Fruit fly (Drosophila melanogaster) whole organism, pupa: ENCODE data around the gene Hsp23.

Experiments
- CG10348 ChIP-seq: fragments of 200-800 bp; sonication (Bioruptor generic); IDR thresholded peaks from 2 replicates; pipeline ENCODE4 v1.3.6; 2022; ENCODE audit warnings: missing biosample characterization, missing genetic modification characterization
- CG12605 ChIP-seq: fragments of 200-800 bp; sonication (Bioruptor generic); IDR thresholded peaks from 2 replicates; pipeline ENCODE4 v1.3.6; 2022; ENCODE audit warnings: missing biosample characterization, missing genetic modification characterization
- CG13204 ChIP-seq: fragments of 200-800 bp; sonication (Bioruptor generic); optimal IDR thresholded peaks from 2 replicates; lab custom pipeline; 2018; ENCODE audit warnings: missing biosample characterization, mild to moderate bottlenecking, missing genetic modification characterization, moderate library complexity
- CG15710 ChIP-seq: fragments of 200-800 bp; sonication (Bioruptor generic); optimal IDR thresholded peaks from 2 replicates; lab custom pipeline; 2018; ENCODE audit warnings: missing biosample characterization, mild to moderate bottlenecking, missing genetic modification characterization, moderate library complexity
- CG32121 ChIP-seq: fragments of 200-800 bp; sonication (Bioruptor generic); IDR thresholded peaks from 2 replicates; pipeline ENCODE4 v1.3.6; 2022; ENCODE audit warnings: missing biosample characterization, missing genetic modification characterization
- CG8159 ChIP-seq: fragments of 200-800 bp; sonication (Bioruptor generic); optimal IDR thresholded peaks from 3 replicates; lab custom pipeline; 2018; ENCODE audit warnings: missing biosample characterization, mild to moderate bottlenecking, missing genetic modification characterization, moderate library complexity
- CG8301 ChIP-seq: fragments of 200-800 bp; sonication (Bioruptor generic); optimal IDR thresholded peaks from 2 replicates; lab custom pipeline; 2018; ENCODE audit warnings: missing biosample characterization, mild to moderate bottlenecking, missing genetic modification characterization
- EcR ChIP-seq: fragments of 200-800 bp; sonication (Bioruptor generic); optimal IDR thresholded peaks from 3 replicates; lab custom pipeline; 2019; ENCODE audit warnings: missing biosample characterization, missing genetic modification characterization, mild to moderate bottlenecking, moderate library complexity, missing genetic modification reagents
- gl ChIP-seq: fragments of 200-800 bp; sonication (Bioruptor generic); optimal IDR thresholded peaks from 2 replicates; lab custom pipeline; 2018; ENCODE audit warnings: missing biosample characterization, mild to moderate bottlenecking, missing genetic modification characterization
- rn ChIP-seq: fragments of 200-800 bp; sonication (Bioruptor generic); IDR thresholded peaks from 2 replicates; pipeline ENCODE4 v1.3.6; 2022; ENCODE audit warnings: missing biosample characterization, missing genetic modification characterization

DNA sequence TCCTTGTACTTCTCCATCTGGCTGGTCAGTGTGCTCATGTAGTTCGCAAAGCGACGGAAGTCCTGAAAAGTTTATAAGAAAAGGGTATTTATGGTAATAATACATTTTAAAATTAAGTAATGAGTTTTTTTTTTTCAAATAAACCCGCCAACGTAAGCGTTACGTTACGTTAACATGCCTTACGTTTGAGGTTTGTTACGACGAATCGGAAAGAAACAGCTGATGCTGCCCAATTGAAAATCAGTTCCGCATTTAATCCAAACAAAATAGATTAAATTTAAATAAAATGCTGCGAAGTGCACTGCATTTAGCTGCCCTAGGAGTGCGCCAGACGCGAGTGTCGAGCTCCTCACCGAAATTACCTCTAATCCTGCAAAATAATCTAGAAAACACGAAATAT is 17.6 kb upstream of the Hsp23 start, which contains the start of gene mRRF1:
- TF ChIP-seq CG8159 (tag; lab: Kevin White, UChicago), result no peak
- no peak for TF ChIP-seq CG15710 (tag; lab: Kevin White, UChicago)
- TF ChIP-seq CG13204 (GFP tag; lab: Kevin White, UChicago), result no peak
- no peak for TF ChIP-seq EcR (GFP tag; lab: Kevin White, UChicago)
- no peak for TF ChIP-seq CG10348 (GFP tag; lab: Robert Waterston, UW)
- no peak for TF ChIP-seq CG32121
- TF ChIP-seq gl, result no peak
- no peak for TF ChIP-seq CG8301
- no peak for TF ChIP-seq CG12605 (GFP tag; lab: Robert Waterston, UW)
- TF ChIP-seq rn (GFP tag; lab: Robert Waterston, UW), result no peak
